Fruit fly (Drosophila melanogaster): ENCODE results near the gene yellow-f2.
A peak's percentile ranks its signal among the peaks of the same experiment; 100 is the strongest.

Gene yellow-f2

dm6 chr3R:12967612-12968011 is 27.3 kb downstream of the yellow-f2 start, which contains the start of the genes CG14384 and grsm:
CG14384 (minus strand) TSS chr3R:12967712.
grsm (minus strand) TSS chr3R:12967712.
- TF ChIP-seq Crg-1 (GFP tag; optimal IDR thresholded peaks at IDR 0.05) (no peak), kay (GFP tag; ENCODE audit: borderline replicate concordance) (peak; percentile 44), tj (GFP tag; optimal IDR thresholded peaks at IDR 0.05) (no peak), toe (GFP tag; optimal IDR thresholded peaks at IDR 0.05) (no peak), CG14711 (tag; optimal IDR thresholded peaks at IDR 0.05) (no peak), CG11617 (GFP tag; optimal IDR thresholded peaks at IDR 0.05) (no peak)

- TF ChIP-seq Clk (GFP tag; optimal IDR thresholded peaks at IDR 0.05) = no peak
- TF ChIP-seq Hr96 (GFP tag; optimal IDR thresholded peaks at IDR 0.05) = no peak
- TF ChIP-seq kay (GFP tag; ENCODE audit: borderline replicate concordance) = no peak
- TF ChIP-seq cnc (optimal IDR thresholded peaks at IDR 0.05) = no peak
- no peak for TF ChIP-seq pad (GFP tag; optimal IDR thresholded peaks at IDR 0.05)
- no peak for TF ChIP-seq CG11617 (GFP tag; optimal IDR thresholded peaks at IDR 0.05)
- TF ChIP-seq tj (GFP tag; optimal IDR thresholded peaks at IDR 0.05) = no peak
These were observed 30.9 kb downstream of the yellow-f2 start for dm6 chr3R:12964043-12964442.

DNA sequence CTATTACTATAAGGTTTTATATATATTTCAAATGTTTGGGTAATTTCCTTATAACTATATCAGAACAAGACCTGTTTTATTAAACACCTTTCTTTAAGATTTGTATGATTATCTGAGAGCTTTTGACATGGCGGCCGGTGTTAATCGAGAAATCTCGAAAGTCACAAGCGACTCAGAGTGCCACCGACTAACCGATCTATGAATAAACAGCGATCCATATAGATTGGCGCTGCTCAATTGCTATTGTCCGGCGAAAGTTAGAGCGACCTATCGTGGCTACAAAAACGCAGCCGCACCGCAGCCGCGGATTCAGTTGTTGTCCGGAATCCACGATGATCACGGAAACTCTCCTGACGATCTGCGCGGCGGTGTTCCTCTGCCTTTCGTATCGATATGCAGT is 31.5 kb downstream of the yellow-f2 start, which contains the start of gene Cyp304a1:
TSS of gene Cyp304a1 (plus strand) at position 301 of the 400 bp plus-strand sequence.
- TF ChIP-seq CG12768 (GFP tag; optimal IDR thresholded peaks at IDR 0.05) (no peak), CG11617 (GFP tag; optimal IDR thresholded peaks at IDR 0.05) (no peak), bab1 (GFP tag; optimal IDR thresholded peaks at IDR 0.05) (no peak), CG1620 (GFP tag; optimal IDR thresholded peaks at IDR 0.05) (no peak), tj (GFP tag; optimal IDR thresholded peaks at IDR 0.05) (no peak), Clk (GFP tag; optimal IDR thresholded peaks at IDR 0.05) (no peak), Hr96 (GFP tag; optimal IDR thresholded peaks at IDR 0.05) (no peak), Crg-1 (GFP tag; optimal IDR thresholded peaks at IDR 0.05) (no peak), Mnt (GFP tag; optimal IDR thresholded peaks at IDR 0.05) (no peak), pad (GFP tag; optimal IDR thresholded peaks at IDR 0.05) (no peak)

DNA sequence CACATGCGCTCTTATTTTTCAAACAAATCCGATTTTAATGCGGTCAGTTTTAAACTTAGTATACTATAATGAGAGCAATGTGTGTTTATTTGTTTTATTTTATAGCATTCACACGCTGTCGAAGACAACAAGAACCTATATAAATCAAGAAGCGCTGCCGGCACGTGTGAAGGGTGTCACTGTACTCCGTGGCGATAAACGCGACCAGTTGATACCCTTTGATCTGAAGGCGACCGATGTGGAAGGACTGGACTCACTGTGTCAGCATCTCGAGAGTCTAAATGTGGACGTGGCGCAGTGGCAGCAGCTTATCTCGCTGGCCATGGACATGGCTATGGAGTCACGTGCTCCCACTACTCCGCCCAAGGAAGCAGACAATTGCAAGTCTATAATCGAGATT is 32.3 kb downstream of the yellow-f2 start:
- TF ChIP-seq bab1 (GFP tag; optimal IDR thresholded peaks at IDR 0.05) = no peak
- TF ChIP-seq Hr96 (GFP tag; optimal IDR thresholded peaks at IDR 0.05) = no peak
- no peak for TF ChIP-seq CG7045 (GFP tag; optimal IDR thresholded peaks at IDR 0.05)
- no peak for TF ChIP-seq CG12768 (GFP tag; optimal IDR thresholded peaks at IDR 0.05)
- no peak for TF ChIP-seq tj (GFP tag; optimal IDR thresholded peaks at IDR 0.05)

DNA sequence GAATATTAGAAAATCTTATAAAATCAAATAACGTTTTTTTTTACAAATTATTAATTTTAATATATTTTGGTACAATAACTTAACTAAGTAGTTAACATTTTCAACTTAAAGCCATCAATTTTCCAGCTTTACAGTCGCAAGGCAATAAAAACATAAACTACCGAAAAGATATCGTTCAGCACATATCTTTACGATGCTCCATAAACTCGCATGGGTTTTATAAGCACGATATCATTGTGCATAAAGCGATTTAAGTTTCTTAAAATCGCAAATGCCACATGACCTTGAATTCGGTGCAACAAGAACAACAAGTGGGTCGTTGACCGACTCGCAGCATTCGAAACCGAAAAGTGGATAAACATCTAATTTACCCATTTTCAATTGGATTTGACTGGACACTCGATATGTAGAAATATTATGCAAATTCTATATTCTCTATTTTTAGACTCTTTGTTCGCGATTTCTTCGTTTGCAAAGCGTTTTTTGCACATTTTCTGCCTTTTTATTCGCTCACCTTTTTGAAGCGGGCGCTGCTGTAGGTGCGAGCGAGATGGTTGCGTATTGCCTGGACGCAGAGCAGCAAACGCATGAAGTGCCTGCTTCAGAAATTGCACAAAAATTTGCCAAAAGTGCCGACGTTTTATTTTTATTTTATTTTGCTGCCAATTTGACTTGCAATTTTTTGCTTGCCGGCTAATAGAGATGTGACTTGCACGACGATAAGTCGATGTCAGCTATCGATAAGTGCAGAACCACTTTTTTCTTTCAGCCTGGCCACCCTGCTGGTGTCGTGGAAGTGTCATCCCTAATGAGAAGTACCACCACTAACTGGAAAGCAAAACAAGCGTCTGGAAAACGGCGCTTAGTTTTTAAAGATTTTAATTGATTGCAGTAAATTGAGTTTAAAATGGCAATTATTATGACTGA is 33.8 kb downstream of the yellow-f2 start, which contains the start of gene Spc25:
TSS of gene Spc25 (plus strand) at position 817 of the 927 bp plus-strand sequence.
- TF ChIP-seq CG1620 (GFP tag; optimal IDR thresholded peaks at IDR 0.05) (peak; percentile 53), Mnt (GFP tag; optimal IDR thresholded peaks at IDR 0.05) (peak; percentile 18), pad (GFP tag; optimal IDR thresholded peaks at IDR 0.05) (no peak), CG11617 (GFP tag; optimal IDR thresholded peaks at IDR 0.05) (no peak), CG7045 (GFP tag; optimal IDR thresholded peaks at IDR 0.05) (no peak), CG12768 (GFP tag; optimal IDR thresholded peaks at IDR 0.05) (no peak), bab1 (GFP tag; optimal IDR thresholded peaks at IDR 0.05) (peak; percentile 54), CG14711 (tag; optimal IDR thresholded peaks at IDR 0.05) (peak; percentile 63), CG5204 (GFP tag; optimal IDR thresholded peaks at IDR 0.05) (peak; percentile 27), CG7101 (tag; optimal IDR thresholded peaks at IDR 0.05) (peak; percentile 20), cnc (optimal IDR thresholded peaks at IDR 0.05) (no peak), Hr96 (GFP tag; optimal IDR thresholded peaks at IDR 0.05) (peak; percentile 29), tj (GFP tag; optimal IDR thresholded peaks at IDR 0.05) (peak; percentile 64), CG33017 (tag; optimal IDR thresholded peaks at IDR 0.05) (no peak), toe (GFP tag; optimal IDR thresholded peaks at IDR 0.05) (peak; percentile 38), cic (GFP tag; optimal IDR thresholded peaks at IDR 0.05) (no peak), Crg-1 (GFP tag; optimal IDR thresholded peaks at IDR 0.05) (peak; percentile 5), kay (GFP tag; ENCODE audit: borderline replicate concordance) (no peak), Clk (GFP tag; optimal IDR thresholded peaks at IDR 0.05) (no peak), ovo (GFP tag; optimal IDR thresholded peaks at IDR 0.05) (no peak)

dm6 chr3R:12960227-12960626 is 34.7 kb downstream of the yellow-f2 start:
- TF ChIP-seq CG11617 (GFP tag; optimal IDR thresholded peaks at IDR 0.05) = no peak
- no peak for TF ChIP-seq Crg-1 (GFP tag; optimal IDR thresholded peaks at IDR 0.05)
- TF ChIP-seq CG1620 (GFP tag; optimal IDR thresholded peaks at IDR 0.05) = no peak
- no peak for TF ChIP-seq pad (GFP tag; optimal IDR thresholded peaks at IDR 0.05)
- no peak for TF ChIP-seq CG14711 (tag; optimal IDR thresholded peaks at IDR 0.05)
- no peak for TF ChIP-seq Mnt (GFP tag; optimal IDR thresholded peaks at IDR 0.05)
- no peak for TF ChIP-seq Clk (GFP tag; optimal IDR thresholded peaks at IDR 0.05)
- no peak for TF ChIP-seq CG12768 (GFP tag; optimal IDR thresholded peaks at IDR 0.05)
- TF ChIP-seq bab1 (GFP tag; optimal IDR thresholded peaks at IDR 0.05) = no peak
- TF ChIP-seq CG33017 (tag; optimal IDR thresholded peaks at IDR 0.05) = no peak
- no peak for TF ChIP-seq CG7045 (GFP tag; optimal IDR thresholded peaks at IDR 0.05)
